Fruit fly (Drosophila melanogaster) whole organism, prepupa: ENCODE results near the gene CG12523.

Experiments used
- Blimp-1 ChIP-seq: fragments of 200-800 bp; sonication (Bioruptor generic); optimal IDR thresholded peaks from 3 replicates; lab custom pipeline; 2017; ENCODE audit warnings: missing biosample characterization, missing genetic modification characterization, mild to moderate bottlenecking, moderate library complexity, missing genetic modification reagents
- CG10631 ChIP-seq: fragments of 200-800 bp; sonication (Bioruptor generic); optimal IDR thresholded peaks from 2 replicates; lab custom pipeline; 2016; ENCODE audit warnings: missing biosample characterization, missing genetic modification characterization
- CG11294 ChIP-seq: fragments of 200-800 bp; sonication (Bioruptor generic); IDR thresholded peaks from 2 replicates; pipeline ENCODE4 v1.3.6; 2022; ENCODE audit warnings: missing biosample characterization, missing genetic modification characterization
- CG11902 ChIP-seq: fragments of 200-800 bp; sonication (Bioruptor generic); optimal IDR thresholded peaks from 3 replicates; lab custom pipeline; 2016; ENCODE audit warnings: missing biosample characterization, missing genetic modification characterization
- CG15336 ChIP-seq: fragments of 200-800 bp; sonication (Bioruptor generic); IDR thresholded peaks from 2 replicates; pipeline ENCODE4 v1.3.6; 2022; ENCODE audit warnings: missing biosample characterization, missing genetic modification characterization
- CG16779 ChIP-seq: fragments of 200-800 bp; sonication (Bioruptor generic); optimal IDR thresholded peaks from 3 replicates; lab custom pipeline; 2017; ENCODE audit warnings: missing biosample characterization, mild to moderate bottlenecking, missing genetic modification characterization
- CG3032 ChIP-seq: fragments of 200-800 bp; optimal IDR thresholded peaks from 2 replicates; lab custom pipeline; 2019; ENCODE audit warnings: missing biosample characterization, mild to moderate bottlenecking, missing genetic modification characterization, moderate library complexity
- CG31627 ChIP-seq: fragments of 200-800 bp; sonication (Bioruptor generic); optimal IDR thresholded peaks from 3 replicates; lab custom pipeline; 2016; ENCODE audit warnings: missing biosample characterization, missing genetic modification characterization
- CG32006 ChIP-seq: fragments of 200-800 bp; sonication (Bioruptor generic); optimal IDR thresholded peaks from 3 replicates; lab custom pipeline; 2017; ENCODE audit warnings: missing biosample characterization, mild to moderate bottlenecking, missing genetic modification characterization
- CG6163 ChIP-seq: fragments of 200-800 bp; sonication (Bioruptor generic); IDR thresholded peaks from 3 replicates; pipeline ENCODE4 v1.3.6; 2022; ENCODE audit warnings: missing biosample characterization, missing genetic modification characterization
- CG6276 ChIP-seq: fragments of 200-800 bp; sonication (Bioruptor generic); optimal IDR thresholded peaks from 2 replicates; lab custom pipeline; 2017; ENCODE audit warnings: missing biosample characterization, mild to moderate bottlenecking, missing genetic modification characterization
- CG6792 ChIP-seq: fragments of 200-800 bp; sonication (Bioruptor generic); optimal IDR thresholded peaks from 3 replicates; lab custom pipeline; 2016; ENCODE audit warnings: missing biosample characterization, missing genetic modification characterization
- CG8119 ChIP-seq: fragments of 200-800 bp; sonication (Bioruptor generic); IDR thresholded peaks from 3 replicates; pipeline ENCODE4 v1.3.6; 2022; ENCODE audit warnings: missing biosample characterization, missing genetic modification characterization
- CG8632 ChIP-seq: fragments of 200-800 bp; sonication (Bioruptor generic); optimal IDR thresholded peaks from 3 replicates; lab custom pipeline; 2016; ENCODE audit warnings: missing biosample characterization, missing genetic modification characterization
- Eip75B ChIP-seq: fragments of 200-800 bp; sonication (Bioruptor generic); optimal IDR thresholded peaks from 3 replicates; lab custom pipeline; 2016; ENCODE audit warnings: missing biosample characterization, missing genetic modification characterization
- Eip78C ChIP-seq: fragments of 200-800 bp; sonication (Bioruptor generic); peaks from one replicate; lab custom pipeline; 2016; ENCODE audit warnings: missing biosample characterization, missing genetic modification characterization
- Gug ChIP-seq: fragments of 200-800 bp; sonication (Bioruptor generic); IDR thresholded peaks from 2 replicates; pipeline ENCODE4 v1.3.6; 2022; ENCODE audit warnings: missing biosample characterization, missing genetic modification characterization
- Hr38 ChIP-seq: sonication (Bioruptor generic); optimal IDR thresholded peaks from 2 replicates; lab custom pipeline; 2016; ENCODE audit warnings: missing biosample characterization, missing genetic modification characterization
- Hr39 ChIP-seq: fragments of 200-800 bp; sonication (Bioruptor generic); optimal IDR thresholded peaks from 2 replicates; lab custom pipeline; 2016; ENCODE audit warnings: missing biosample characterization, missing genetic modification characterization
- Hr4 ChIP-seq: fragments of 200-800 bp; sonication (Bioruptor generic); optimal IDR thresholded peaks from 3 replicates; lab custom pipeline; 2016; ENCODE audit warnings: missing biosample characterization, missing genetic modification characterization
- Lpt ChIP-seq: fragments of 200-800 bp; sonication (Bioruptor generic); optimal IDR thresholded peaks from 3 replicates; lab custom pipeline; 2016; ENCODE audit warnings: missing biosample characterization, missing genetic modification characterization
- Met ChIP-seq: fragments of 200-800 bp; sonication (Bioruptor generic); optimal IDR thresholded peaks from 3 replicates; lab custom pipeline; 2016; ENCODE audit warnings: missing biosample characterization, missing genetic modification characterization
- Sox102F ChIP-seq: fragments of 200-800 bp; sonication (Bioruptor generic); optimal IDR thresholded peaks from 2 replicates; lab custom pipeline; 2016; ENCODE audit warnings: missing biosample characterization, mild to moderate bottlenecking, missing genetic modification characterization
- Sox14 ChIP-seq: fragments of 200-800 bp; sonication (Bioruptor generic); optimal IDR thresholded peaks from 3 replicates; lab custom pipeline; 2016; ENCODE audit warnings: missing biosample characterization, missing genetic modification characterization
- achi ChIP-seq: fragments of 200-800 bp; sonication (Bioruptor generic); optimal IDR thresholded peaks from 3 replicates; lab custom pipeline; 2016; ENCODE audit warnings: missing biosample characterization, missing genetic modification characterization
- acj6 ChIP-seq: fragments of 200-800 bp; sonication (Bioruptor generic); optimal IDR thresholded peaks from 3 replicates; lab custom pipeline; 2016; ENCODE audit warnings: missing biosample characterization, missing genetic modification characterization
- cyc ChIP-seq: fragments of 200-800 bp; sonication (Bioruptor generic); optimal IDR thresholded peaks from 3 replicates; lab custom pipeline; 2016; ENCODE audit warnings: missing biosample characterization, missing genetic modification characterization
- dsx ChIP-seq: fragments of 200-800 bp; optimal IDR thresholded peaks from 3 replicates; lab custom pipeline; 2019; ENCODE audit warnings: missing biosample characterization, mild to moderate bottlenecking, missing genetic modification characterization, moderate library complexity; ENCODE audit not compliant: poor library complexity, severe bottlenecking
- eg ChIP-seq: fragments of 200-800 bp; sonication (Bioruptor generic); IDR thresholded peaks from 3 replicates; pipeline ENCODE4 v1.3.6; 2022; ENCODE audit warnings: missing biosample characterization, missing genetic modification characterization
- esn ChIP-seq: fragments of 200-800 bp; sonication (Bioruptor generic); optimal IDR thresholded peaks from 2 replicates; lab custom pipeline; 2016; ENCODE audit warnings: missing biosample characterization, mild to moderate bottlenecking, missing genetic modification characterization, moderate library complexity
- fd85E ChIP-seq: fragments of 200-800 bp; sonication (Bioruptor generic); optimal IDR thresholded peaks from 3 replicates; lab custom pipeline; 2016; ENCODE audit warnings: missing biosample characterization, missing genetic modification characterization
- fkh ChIP-seq: fragments of 200-800 bp; sonication (Bioruptor generic); optimal IDR thresholded peaks from 3 replicates; lab custom pipeline; 2017; ENCODE audit warnings: missing biosample characterization, mild to moderate bottlenecking, missing genetic modification characterization, moderate library complexity
- lz ChIP-seq: fragments of 200-800 bp; sonication (Bioruptor generic); optimal IDR thresholded peaks from 3 replicates; lab custom pipeline; 2016; ENCODE audit warnings: missing biosample characterization, missing genetic modification characterization
- net ChIP-seq: fragments of 200-800 bp; sonication (Bioruptor generic); optimal IDR thresholded peaks from 3 replicates; lab custom pipeline; 2016; ENCODE audit warnings: missing biosample characterization, missing genetic modification characterization
- pdm3 ChIP-seq: fragments of 200-800 bp; sonication (Bioruptor generic); optimal IDR thresholded peaks from 3 replicates; lab custom pipeline; 2016; ENCODE audit warnings: missing biosample characterization, missing genetic modification characterization
- salr ChIP-seq, 2 experiments: fragments of 200-800 bp; sonication (Bioruptor generic); optimal IDR thresholded peaks; 3 replicates each; lab custom pipeline; 2016 to 2018; ENCODE audit warnings: missing biosample characterization in 2 of 2, missing genetic modification characterization in 2 of 2, mild to moderate bottlenecking in 1 of 2
- spab ChIP-seq: fragments of 200-800 bp; sonication (Bioruptor generic); optimal IDR thresholded peaks from 2 replicates; lab custom pipeline; 2017; ENCODE audit warnings: missing biosample characterization, mild to moderate bottlenecking, missing genetic modification characterization, missing genetic modification reagents
- svp ChIP-seq: fragments of 200-800 bp; sonication (Bioruptor generic); peaks from one replicate; lab custom pipeline; 2016; ENCODE audit warnings: missing biosample characterization, missing genetic modification characterization
- vri ChIP-seq: fragments of 200-800 bp; sonication (Bioruptor generic); optimal IDR thresholded peaks from 3 replicates; lab custom pipeline; 2016; ENCODE audit warnings: missing biosample characterization, mild to moderate bottlenecking, missing genetic modification characterization

The CG12523 gene

dm6 chr3L:10847790-10848492 lies 47.0 kb downstream of the CG12523 start (continued):
- TF ChIP-seq salr (GFP tag; optimal IDR thresholded peaks at IDR 0.05; lab: Kevin White, UChicago) (peak in 1 of 2 experiments; percentile 6), net (GFP tag; lab: Kevin White, UChicago) (no peak), Hr38 (GFP tag; lab: Kevin White, UChicago) (no peak), esn (GFP tag; lab: Kevin White, UChicago) (peak; percentile 11), cyc (GFP tag; lab: Kevin White, UChicago) (no peak), Met (GFP tag; lab: Kevin White, UChicago) (no peak), Blimp-1 (GFP tag; lab: Kevin White, UChicago) (no peak), achi (GFP tag; lab: Kevin White, UChicago) (peak; percentile 30), pdm3 (peak; percentile 31), CG6163 (GFP tag; lab: Robert Waterston, UW) (0 out of 3 replicates have a peak, but pooled peaks have one; percentile 38), CG11902 (GFP tag; lab: Kevin White, UChicago) (no peak), Eip75B (GFP tag; lab: Kevin White, UChicago) (no peak), Hr39 (GFP tag; lab: Kevin White, UChicago) (no peak), CG31627 (GFP tag; lab: Kevin White, UChicago) (peak; percentile 12), CG6276 (no peak), acj6 (GFP tag; lab: Kevin White, UChicago) (peak; percentile 20), CG3032 (tag; lab: Kevin White, UChicago) (peak; percentile 61), lz (no peak), Sox102F (GFP tag; lab: Kevin White, UChicago) (no peak), CG8119 (no peak), fd85E (GFP tag; lab: Kevin White, UChicago) (no peak), CG32006 (GFP tag; lab: Kevin White, UChicago) (peak; percentile 23), CG8632 (peak; percentile 37)

- TF ChIP-seq Gug (GFP tag; lab: Robert Waterston, UW) (no peak), CG10631 (GFP tag; lab: Kevin White, UChicago) (no peak), Eip78C (peak; percentile 15), CG6163 (GFP tag; lab: Robert Waterston, UW) (0 out of 3 replicates have a peak, but pooled peaks have one; percentile 16), dsx (peak; percentile 5), vri (GFP tag; lab: Kevin White, UChicago) (no peak), CG6276 (no peak), svp (GFP tag; lab: Kevin White, UChicago) (peak; percentile 46), Lpt (GFP tag; lab: Kevin White, UChicago) (no peak), Blimp-1 (GFP tag; lab: Kevin White, UChicago) (no peak), CG6792 (no peak)
Observed at dm6 chr3L:10848712-10849377, 47.9 kb downstream of the CG12523 start.

dm6 chr3L:10849620-10850302 lies 48.8 kb downstream of the CG12523 start:
- TF ChIP-seq dsx (peak; percentile 0), svp (GFP tag; lab: Kevin White, UChicago) (peak; percentile 42), eg (GFP tag; lab: Robert Waterston, UW) (0 out of 3 replicates have a peak, but pooled peaks have one; percentile 36), CG32006 (GFP tag; lab: Kevin White, UChicago) (peak; percentile 6), CG16779 (no peak), Blimp-1 (GFP tag; lab: Kevin White, UChicago) (peak; percentile 9), Eip75B (GFP tag; lab: Kevin White, UChicago) (no peak), pdm3 (peak; percentile 14), Hr4 (GFP tag; lab: Kevin White, UChicago) (peak; percentile 7), CG11902 (GFP tag; lab: Kevin White, UChicago) (no peak), CG15336 (GFP tag; lab: Robert Waterston, UW) (no peak), Sox14 (GFP tag; lab: Kevin White, UChicago) (no peak), CG11294 (no peak), salr (GFP tag; optimal IDR thresholded peaks at IDR 0.05; lab: Kevin White, UChicago) (peak in 1 of 2 experiments; percentile 4), CG6163 (GFP tag; lab: Robert Waterston, UW) (0 out of 3 replicates have a peak, but pooled peaks have one; percentile 24), lz (no peak), fkh (GFP tag; lab: Kevin White, UChicago) (peak; percentile 56), Eip78C (peak; percentile 58), spab (GFP tag; lab: Kevin White, UChicago) (no peak)
